Worm (Caenorhabditis elegans) whole organism, L4/young adult: ENCODE measurements around the gene dct-1.

Experiments
- W03F9.2 ChIP-seq: fragments of 150-350 bp; optimal IDR thresholded peaks from 2 replicates; lab custom pipeline; 2014; ENCODE audit warnings: missing biosample characterization, missing genetic modification characterization
- dao-5 ChIP-seq: sonication (generic microtip); optimal IDR thresholded peaks from 2 replicates; lab custom pipeline; 2016; ENCODE audit warnings: missing genotype, missing genetic modification characterization, moderate library complexity, missing compliant biosample characterization
- him-1 ChIP-seq: sonication (generic microtip); optimal IDR thresholded peaks from 2 replicates; lab custom pipeline; 2016; ENCODE audit warnings: missing genotype, missing genetic modification reagents, missing genetic modification characterization, missing compliant biosample characterization

- TF ChIP-seq him-1 (tag; lab: Kevin White, UChicago) (no peak), W03F9.2 (tag; lab: Kevin White, UChicago) (no peak), dao-5 (tag; lab: Kevin White, UChicago) (no peak)
Measured at ce11 chrX:7989155-7989554, 35.0 kb downstream of the dct-1 start.
